Worm (Caenorhabditis elegans) whole organism, L3 larva: ENCODE measurements around the gene ugt-17.
A peak's percentile ranks its signal among the peaks of the same experiment; 100 is the strongest.

Source experiments
- R02D3.7 ChIP-seq: fragments of 150-350 bp; optimal IDR thresholded peaks from 2 replicates; lab custom pipeline; 2014; ENCODE audit warnings: missing biosample characterization, missing genetic modification characterization
- ZK546.5 ChIP-seq: sonication (generic microtip); optimal IDR thresholded peaks from 2 replicates; lab custom pipeline; 2017; ENCODE audit warnings: missing biosample characterization, missing genetic modification characterization
- aly-2 ChIP-seq: fragments of 150-350 bp; optimal IDR thresholded peaks from 2 replicates; lab custom pipeline; 2014; ENCODE audit warnings: missing biosample characterization, missing genetic modification characterization
- ama-1 ChIP-seq: fragments of 150-350 bp; optimal IDR thresholded peaks from 2 replicates; lab custom pipeline; 2018
- ceh-28 ChIP-seq: fragments of 150-350 bp; optimal IDR thresholded peaks from 2 replicates; lab custom pipeline; 2014; ENCODE audit warnings: missing biosample characterization, missing genetic modification reagents, missing genetic modification characterization
- ceh-9 ChIP-seq: sonication (generic microtip); optimal IDR thresholded peaks from 2 replicates; lab custom pipeline; 2018; ENCODE audit warnings: missing biosample characterization, missing genetic modification characterization
- daf-12 ChIP-seq: fragments of 150-350 bp; optimal IDR thresholded peaks from 2 replicates; lab custom pipeline; 2014; ENCODE audit warnings: missing biosample characterization, missing genetic modification reagents, missing genetic modification characterization
- elt-1 ChIP-seq: fragments of 150-350 bp; optimal IDR thresholded peaks from 2 replicates; lab custom pipeline; 2014; ENCODE audit warnings: missing biosample characterization, missing genetic modification characterization
- elt-2 ChIP-seq: sonication (generic microtip); optimal IDR thresholded peaks from 2 replicates; lab custom pipeline; 2016; ENCODE audit warnings: missing genetic modification reagents, mild to moderate bottlenecking, missing genetic modification characterization, missing compliant biosample characterization
- elt-3 ChIP-seq, 3 experiments: fragments of 150-350 bp in 1 of 3; sonication (generic microtip) in 2 of 3; optimal IDR thresholded peaks; 2 replicates in 2 of 3; 4 replicates in 1 of 3; lab custom pipeline; 2014 to 2017; ENCODE audit warnings: missing biosample characterization in 3 of 3, missing genetic modification characterization in 3 of 3
- eor-1 ChIP-seq, 2 experiments: fragments of 150-350 bp; optimal IDR thresholded peaks; 2 replicates each; lab custom pipeline; 2014 to 2018; ENCODE audit warnings: missing biosample characterization in 2 of 2, missing genetic modification characterization in 2 of 2
- fkh-2 ChIP-seq: fragments of 150-350 bp; optimal IDR thresholded peaks from 2 replicates; lab custom pipeline; 2014; ENCODE audit warnings: missing biosample characterization, missing genetic modification reagents, missing genetic modification characterization
- fos-1 ChIP-seq: fragments of 150-350 bp; optimal IDR thresholded peaks from 2 replicates; lab custom pipeline; 2014; ENCODE audit warnings: missing biosample characterization, missing genetic modification characterization
- hmg-11 ChIP-seq: sonication (generic microtip); optimal IDR thresholded peaks from 2 replicates; lab custom pipeline; 2016; ENCODE audit warnings: missing genetic modification characterization, missing compliant biosample characterization
- jun-1 ChIP-seq: fragments of 150-350 bp; optimal IDR thresholded peaks from 2 replicates; lab custom pipeline; 2014; ENCODE audit warnings: missing biosample characterization, missing genetic modification reagents, missing genetic modification characterization
- lin-15B ChIP-seq: fragments of 150-350 bp; optimal IDR thresholded peaks from 2 replicates; lab custom pipeline; 2014; ENCODE audit warnings: missing biosample characterization, missing genetic modification characterization
- lin-39 ChIP-seq: fragments of 150-350 bp; optimal IDR thresholded peaks from 2 replicates; lab custom pipeline; 2018; ENCODE audit warnings: missing biosample characterization, missing genetic modification reagents, missing genetic modification characterization
- lsy-12 ChIP-seq: sonication (generic microtip); optimal IDR thresholded peaks from 2 replicates; lab custom pipeline; 2016; ENCODE audit warnings: mild to moderate bottlenecking, missing genetic modification characterization, missing compliant biosample characterization
- mdl-1 ChIP-seq: fragments of 150-350 bp; optimal IDR thresholded peaks from 2 replicates; lab custom pipeline; 2014; ENCODE audit warnings: missing biosample characterization, missing genetic modification characterization
- nfya-1 ChIP-seq: sonication (generic microtip); optimal IDR thresholded peaks from 2 replicates; lab custom pipeline; 2017; ENCODE audit warnings: missing genetic modification characterization, mild to moderate bottlenecking, missing compliant biosample characterization, antibody characterized with exemption, moderate library complexity; ENCODE audit not compliant: insufficient read depth
- nhr-11 ChIP-seq: fragments of 150-350 bp; optimal IDR thresholded peaks from 2 replicates; lab custom pipeline; 2014; ENCODE audit warnings: missing biosample characterization, missing genetic modification characterization
- nhr-12 ChIP-seq: fragments of 150-350 bp; optimal IDR thresholded peaks from 2 replicates; lab custom pipeline; 2014; ENCODE audit warnings: missing biosample characterization, missing genetic modification characterization
- nhr-25 ChIP-seq: sonication (generic microtip); optimal IDR thresholded peaks from 2 replicates; lab custom pipeline; 2017; ENCODE audit warnings: missing biosample characterization, missing genetic modification characterization
- nhr-28 ChIP-seq: fragments of 150-350 bp; optimal IDR thresholded peaks from 2 replicates; lab custom pipeline; 2014; ENCODE audit warnings: missing biosample characterization, missing genetic modification characterization
- nhr-43 ChIP-seq: sonication (generic microtip); optimal IDR thresholded peaks from 2 replicates; lab custom pipeline; 2016; ENCODE audit warnings: mild to moderate bottlenecking, missing genetic modification characterization, missing compliant biosample characterization; ENCODE audit not compliant: poor library complexity, severe bottlenecking
- nhr-76 ChIP-seq: fragments of 150-350 bp; sonication (generic microtip); optimal IDR thresholded peaks from 5 replicates; lab custom pipeline; 2014; ENCODE audit warnings: missing biosample characterization, missing genetic modification characterization
- pha-4 ChIP-seq: fragments of 150-350 bp; optimal IDR thresholded peaks from 2 replicates; lab custom pipeline; 2014; ENCODE audit warnings: missing biosample characterization, missing genetic modification reagents, missing genetic modification characterization
- pqm-1 ChIP-seq: fragments of 150-350 bp; optimal IDR thresholded peaks from 2 replicates; lab custom pipeline; 2017; ENCODE audit warnings: missing biosample characterization, missing genetic modification characterization, inconsistent platforms
- sea-2 ChIP-seq: fragments of 150-350 bp; sonication (generic microtip); optimal IDR thresholded peaks from 4 replicates; lab custom pipeline; 2014; ENCODE audit warnings: missing biosample characterization, missing genetic modification reagents, missing genetic modification characterization
- skn-1 ChIP-seq: fragments of 150-350 bp; optimal IDR thresholded peaks from 2 replicates; lab custom pipeline; 2014; ENCODE audit warnings: missing biosample characterization, missing genetic modification characterization
- snpc-4 ChIP-seq: fragments of 150-350 bp; optimal IDR thresholded peaks from 2 replicates; lab custom pipeline; 2014; ENCODE audit warnings: missing biosample characterization, missing genetic modification characterization
- unc-39 ChIP-seq: sonication (generic microtip); optimal IDR thresholded peaks from 4 replicates; lab custom pipeline; 2017; ENCODE audit warnings: missing biosample characterization, missing genetic modification characterization
- unc-62 ChIP-seq: fragments of 150-350 bp; sonication (generic microtip); optimal IDR thresholded peaks from 4 replicates; lab custom pipeline; 2014; ENCODE audit warnings: missing biosample characterization, missing genetic modification reagents, missing genetic modification characterization
- zag-1 ChIP-seq: fragments of 150-350 bp; optimal IDR thresholded peaks from 2 replicates; lab custom pipeline; 2014; ENCODE audit warnings: missing biosample characterization, missing genetic modification characterization
- ztf-11 ChIP-seq: fragments of 150-350 bp; optimal IDR thresholded peaks from 2 replicates; lab custom pipeline; 2014; ENCODE audit warnings: missing biosample characterization, missing genetic modification characterization
- ztf-4 ChIP-seq: fragments of 150-350 bp; optimal IDR thresholded peaks from 2 replicates; lab custom pipeline; 2014; ENCODE audit warnings: missing biosample characterization, missing genetic modification characterization

The ugt-17 gene

ce11 chrV:10104785-10105310, at the start of gene ugt-17:
Gene ugt-17, minus strand, starts transcription at chrV:10104964.
- TF ChIP-seq elt-2 (tag; lab: Kevin White, UChicago) (peak; percentile 76), skn-1 (no peak), pqm-1 (tag; lab: Kevin White, UChicago) (peak; percentile 90), pha-4 (peak; percentile 51)

DNA sequence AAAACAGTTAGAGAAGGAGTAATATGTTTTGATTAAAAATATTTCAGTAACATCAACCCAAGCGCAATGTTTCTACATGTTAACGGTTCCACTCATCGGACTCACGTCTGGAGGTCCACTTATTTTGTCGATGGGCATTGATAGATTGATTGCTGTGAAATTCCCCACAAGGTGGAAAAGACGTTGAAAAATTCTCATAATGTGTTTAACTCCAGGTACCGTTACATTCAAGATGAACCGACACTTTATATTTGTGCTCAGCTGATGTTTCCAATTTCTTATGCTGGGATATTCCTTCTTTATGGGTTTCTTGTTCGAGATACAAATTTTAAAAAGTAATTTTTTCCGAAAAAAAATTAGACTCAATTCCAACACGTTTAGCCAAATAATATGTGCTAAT, 48.3 kb upstream of the ugt-17 start:
- TF ChIP-seq sea-2 (no peak), lin-39 (tag; lab: Kevin White, UChicago) (no peak), nhr-28 (tag; lab: Kevin White, UChicago) (no peak), lsy-12 (tag; lab: Kevin White, UChicago) (no peak), nhr-43 (tag; lab: Kevin White, UChicago) (no peak), elt-1 (no peak), nhr-76 (tag; lab: Kevin White, UChicago) (no peak), mdl-1 (tag; lab: Kevin White, UChicago) (no peak), jun-1 (tag; lab: Kevin White, UChicago) (no peak), nhr-11 (tag; lab: Kevin White, UChicago) (no peak), elt-2 (tag; lab: Kevin White, UChicago) (no peak), hmg-11 (no peak), ceh-28 (tag; lab: Kevin White, UChicago) (no peak), unc-62 (no peak), daf-12 (tag; lab: Kevin White, UChicago) (no peak), lin-15B (tag; lab: Kevin White, UChicago) (no peak), nhr-25 (no peak), ZK546.5 (tag; lab: Kevin White, UChicago) (no peak)

- TF ChIP-seq eor-1 (tag; optimal IDR thresholded peaks at IDR 0.05; lab: Kevin White, UChicago) (no peak), mdl-1 (tag; lab: Kevin White, UChicago) (no peak)
- TF ChIP-seq, all 47 proteins: peak for 0
Measured at ce11 chrV:10152278-10152677, 47.5 kb upstream of the ugt-17 start, which contains the start of gene srsx-28. Gene srsx-28, plus strand, starts transcription at chrV:10152578.

DNA sequence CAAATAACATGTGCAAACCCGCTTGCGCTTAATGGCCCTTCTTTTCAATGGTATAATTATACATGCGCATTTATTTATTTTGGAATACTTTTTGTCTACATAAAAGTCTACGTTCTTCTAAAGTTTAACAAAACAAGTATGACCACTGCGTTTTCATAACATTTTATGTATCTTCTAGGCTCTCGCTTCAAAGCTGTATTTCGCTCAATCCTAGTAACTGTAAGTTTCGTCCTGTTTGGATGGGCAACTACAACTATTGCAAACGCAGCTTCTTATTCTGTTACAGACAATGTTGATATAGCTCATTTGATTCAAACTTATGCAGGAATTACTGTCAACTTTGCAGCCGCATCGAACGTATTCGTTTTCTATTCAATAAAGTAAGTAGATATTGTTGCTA, 45.0 kb upstream of the ugt-17 start, which contains the start of gene srsx-27:
Gene srsx-27 (plus strand): TSS at position 301 of the 400 bp plus-strand sequence.
- TF ChIP-seq ceh-28 (tag; lab: Kevin White, UChicago) (no peak), zag-1 (tag; lab: Kevin White, UChicago) (no peak), eor-1 (tag; optimal IDR thresholded peaks at IDR 0.05; lab: Kevin White, UChicago) (no peak), lin-39 (tag; lab: Kevin White, UChicago) (no peak), lsy-12 (tag; lab: Kevin White, UChicago) (no peak), fos-1 (tag; lab: Kevin White, UChicago) (no peak), ztf-11 (tag; lab: Kevin White, UChicago) (no peak), elt-1 (no peak), daf-12 (tag; lab: Kevin White, UChicago) (no peak), elt-3 (tag; optimal IDR thresholded peaks at IDR 0.05; lab: Kevin White, UChicago) (no peak), ceh-9 (tag; lab: Kevin White, UChicago) (no peak), ztf-4 (no peak), unc-39 (tag; lab: Kevin White, UChicago) (no peak), aly-2 (tag; lab: Kevin White, UChicago) (no peak), hmg-11 (no peak), R02D3.7 (no peak), sea-2 (no peak), snpc-4 (tag; lab: Kevin White, UChicago) (no peak), nhr-12 (tag; lab: Kevin White, UChicago) (no peak), nfya-1 (no peak)

DNA sequence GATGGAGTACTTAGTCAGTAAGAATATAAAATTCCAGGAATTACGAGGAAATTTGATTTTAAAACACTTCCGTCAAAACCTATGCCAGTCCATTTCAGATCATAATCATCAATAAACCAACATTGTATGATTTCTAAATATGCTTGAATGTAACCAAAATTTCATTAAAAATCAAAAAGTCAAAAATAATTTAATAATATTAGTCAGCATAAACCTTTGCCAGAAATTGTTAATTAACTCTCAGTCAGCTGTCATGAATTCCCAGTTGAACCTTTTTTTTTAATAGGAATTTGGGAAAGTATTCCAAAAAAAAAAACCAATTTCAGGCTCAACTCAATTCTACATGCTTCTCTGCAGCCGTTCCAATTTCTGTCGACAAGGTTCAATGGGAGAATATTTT, 43.6 kb upstream of the ugt-17 start, which contains the start of gene srsx-26:
Gene srsx-26 (plus strand): TSS at position 301 of the 400 bp plus-strand sequence.
- TF ChIP-seq elt-2 (tag; lab: Kevin White, UChicago) (no peak), ama-1 (lab: Kevin White, UChicago) (no peak), nhr-25 (no peak), fkh-2 (tag; lab: Kevin White, UChicago) (no peak)
